Fruit fly (Drosophila melanogaster): ENCODE results near the gene Tg.

Tg gene

dm6 chr2L:8001694-8002627, 9.2 kb upstream of the Tg start:
- TF ChIP-seq CG8478 (optimal IDR thresholded peaks at IDR 0.05) (no peak), CTCF (optimal IDR thresholded peaks at IDR 0.05) (no peak)

dm6 chr2L:8004072-8004471, 7.1 kb upstream of the Tg start, which contains the start of gene Wwox:
Gene Wwox, minus strand, starts transcription at chr2L:8004286.
- TF ChIP-seq CTCF (optimal IDR thresholded peaks at IDR 0.05) (no peak), CG8478 (optimal IDR thresholded peaks at IDR 0.05) (no peak)

dm6 chr2L:8006038-8006437, 5.2 kb upstream of the Tg start:
- TF ChIP-seq CTCF (optimal IDR thresholded peaks at IDR 0.05) (no peak), CG8478 (optimal IDR thresholded peaks at IDR 0.05) (no peak)

DNA sequence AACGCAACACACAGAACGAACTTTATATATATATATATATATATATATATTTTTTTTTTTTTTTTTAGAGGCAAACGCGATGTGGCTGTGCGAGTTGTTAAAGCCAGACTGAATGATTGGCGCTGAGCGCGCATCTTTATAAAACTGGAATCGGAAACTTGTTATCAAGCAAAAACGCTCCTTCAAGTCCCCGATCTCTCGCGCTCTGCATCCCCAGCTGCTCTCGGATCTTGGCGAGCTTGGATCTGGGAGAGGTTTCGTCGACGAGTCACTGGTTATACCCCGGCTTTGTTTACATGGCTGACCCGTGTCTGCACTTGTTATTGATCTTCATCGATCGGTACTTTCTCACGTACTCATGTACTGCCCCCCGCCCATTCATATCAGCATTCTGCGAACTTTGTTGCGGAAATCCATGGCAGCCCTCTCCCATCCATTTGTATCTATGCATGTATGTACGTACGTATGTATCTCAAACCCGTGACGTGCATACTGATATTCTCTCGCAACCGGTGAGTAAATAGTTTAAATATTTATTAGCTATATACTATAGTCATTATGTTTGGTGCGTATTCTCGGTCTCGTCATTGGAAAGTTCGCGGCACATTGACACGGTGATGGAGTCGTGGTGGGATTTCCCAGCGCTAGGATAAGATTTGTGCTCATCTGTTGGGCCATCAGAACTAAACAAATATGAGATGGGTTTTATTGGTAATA, 3.9 kb upstream of the Tg start, which contains the start of gene Spn28Dc:
Gene Spn28Dc, minus strand, starts transcription at position 51 of the 717 bp plus-strand sequence.
- TF ChIP-seq CG8478 (optimal IDR thresholded peaks at IDR 0.05), result no peak

DNA sequence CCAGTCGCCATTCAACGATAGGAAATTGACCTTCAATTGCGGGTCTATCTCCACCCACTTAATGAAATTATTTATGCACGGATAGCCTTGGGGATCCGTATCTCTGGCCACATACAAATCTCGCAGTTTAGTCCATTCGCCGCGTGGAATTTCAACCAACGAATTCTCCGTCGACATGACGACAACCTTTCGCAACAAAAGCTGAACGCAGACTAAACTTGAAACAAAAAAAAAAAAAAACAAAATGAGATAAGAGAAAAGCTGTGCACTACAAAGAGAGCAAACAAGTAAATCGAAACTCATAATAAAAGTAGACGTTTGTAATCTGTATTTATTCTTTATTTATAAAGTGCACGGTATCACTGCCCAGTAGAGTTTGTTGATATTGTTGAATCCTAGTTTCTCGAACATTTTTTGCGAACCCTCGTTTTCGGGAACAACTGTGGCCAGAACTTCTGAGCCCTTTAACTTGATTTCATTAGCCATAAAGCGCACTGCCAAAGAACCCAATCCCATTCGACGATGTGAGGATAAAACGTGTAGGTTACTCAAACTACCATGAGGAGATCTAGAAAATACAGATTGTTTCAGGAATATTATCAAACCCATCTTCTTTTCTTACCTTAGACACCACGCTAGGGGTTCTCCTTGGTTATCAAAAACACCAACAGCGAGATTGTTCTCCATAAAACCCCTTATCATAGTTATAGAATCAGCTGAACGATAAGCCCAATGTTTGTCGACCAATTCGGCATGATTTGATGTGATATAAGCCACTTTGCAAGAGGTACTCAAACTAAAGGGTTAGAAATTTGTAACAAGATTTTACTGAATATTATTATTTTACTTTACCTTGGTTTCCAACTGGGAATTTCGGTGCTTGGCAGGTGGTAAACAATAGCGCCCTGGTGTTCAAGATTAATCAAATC, 1.7 kb upstream of the Tg start, which contains the start of gene CG12560:
Gene CG12560, minus strand, starts transcription at position 195 of the 929 bp plus-strand sequence.
- TF ChIP-seq CG8478 (optimal IDR thresholded peaks at IDR 0.05) (no peak), CTCF (optimal IDR thresholded peaks at IDR 0.05) (no peak)

DNA sequence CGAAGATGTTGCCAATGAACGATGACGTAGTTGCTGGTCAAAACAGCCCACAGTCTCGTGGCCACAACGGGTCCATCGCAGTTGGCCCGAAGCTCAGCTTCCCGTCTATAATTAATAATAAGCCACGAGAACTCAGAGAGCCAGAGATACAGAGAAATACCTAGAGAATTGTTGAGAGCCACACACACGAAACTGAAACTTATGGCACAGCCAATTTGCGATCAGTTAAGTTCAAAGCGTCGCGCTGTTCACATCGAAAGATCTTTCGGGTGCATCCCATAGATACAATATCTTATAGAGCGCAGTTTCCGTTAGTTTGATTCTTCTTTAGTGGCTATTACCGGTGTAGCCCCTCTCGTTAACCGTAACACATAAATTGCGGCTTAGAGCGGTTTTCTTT, 1.3 kb downstream of the Tg start:
- TF ChIP-seq CG8478 (optimal IDR thresholded peaks at IDR 0.05) (no peak), CTCF (optimal IDR thresholded peaks at IDR 0.05) (no peak)

DNA sequence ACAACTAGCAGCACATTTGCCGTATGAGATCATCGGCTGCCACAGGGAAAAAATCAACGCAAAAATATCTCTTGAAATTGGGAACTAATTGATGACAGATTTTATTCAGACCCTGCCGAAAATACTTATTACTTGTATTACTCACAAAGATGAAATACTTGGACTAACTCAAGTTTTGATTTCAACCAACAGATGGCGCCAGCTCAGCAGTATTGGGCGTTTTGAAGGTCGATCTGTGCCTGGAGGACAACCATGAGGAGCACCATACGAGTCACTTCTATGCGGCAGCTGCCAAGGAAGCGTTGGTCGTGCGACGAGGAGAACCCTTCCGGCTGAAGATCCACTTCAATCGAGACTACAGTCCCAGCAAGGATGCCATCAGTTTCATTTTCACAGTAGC, 13.1 kb downstream of the Tg start:
- no peak for TF ChIP-seq CG8478 (optimal IDR thresholded peaks at IDR 0.05)
- peak; percentile 76 to 80 for TF ChIP-seq CTCF (optimal IDR thresholded peaks at IDR 0.05)

dm6 chr2L:8029160-8029852, 18.1 kb downstream of the Tg start, which contains the start of gene baf:
Gene baf, plus strand, starts transcription at chr2L:8029462.
- TF ChIP-seq CG8478 (optimal IDR thresholded peaks at IDR 0.05) (no peak), CTCF (optimal IDR thresholded peaks at IDR 0.05) (peak; percentile 22 to 40)

- no peak for TF ChIP-seq CTCF (optimal IDR thresholded peaks at IDR 0.05)
- no peak for TF ChIP-seq CG8478 (optimal IDR thresholded peaks at IDR 0.05)
Measured at dm6 chr2L:8030102-8030501, 18.9 kb downstream of the Tg start.

- TF ChIP-seq CG8478 (optimal IDR thresholded peaks at IDR 0.05) (no peak), CTCF (optimal IDR thresholded peaks at IDR 0.05) (peak in 1 of 2 experiments; percentile 32)
Measured at dm6 chr2L:8030693-8031210, 19.5 kb downstream of the Tg start, which contains the start of gene Cka. Gene Cka, plus strand, starts transcription at chr2L:8030721.

DNA sequence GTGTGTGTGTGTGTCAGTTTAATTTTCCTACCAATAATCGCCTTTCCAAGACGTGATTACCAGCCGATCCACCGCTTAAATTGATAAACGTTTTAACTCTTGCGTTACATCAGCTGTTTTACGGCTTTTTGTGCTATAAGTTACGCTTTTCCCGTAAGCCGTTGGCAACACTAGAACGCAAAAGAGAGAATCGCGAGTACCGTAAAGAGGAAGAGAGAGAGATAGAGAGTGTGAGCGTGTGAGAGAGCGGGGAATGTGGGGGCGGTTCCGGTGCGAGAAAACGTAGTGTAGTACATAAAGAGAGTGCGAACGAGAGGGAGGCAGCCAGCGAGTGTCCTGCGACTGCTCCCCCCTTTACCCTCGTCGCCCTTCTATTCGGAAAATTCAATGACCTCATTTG, 20.4 kb downstream of the Tg start:
- TF ChIP-seq CTCF (optimal IDR thresholded peaks at IDR 0.05) (no peak), CG8478 (optimal IDR thresholded peaks at IDR 0.05) (no peak)

DNA sequence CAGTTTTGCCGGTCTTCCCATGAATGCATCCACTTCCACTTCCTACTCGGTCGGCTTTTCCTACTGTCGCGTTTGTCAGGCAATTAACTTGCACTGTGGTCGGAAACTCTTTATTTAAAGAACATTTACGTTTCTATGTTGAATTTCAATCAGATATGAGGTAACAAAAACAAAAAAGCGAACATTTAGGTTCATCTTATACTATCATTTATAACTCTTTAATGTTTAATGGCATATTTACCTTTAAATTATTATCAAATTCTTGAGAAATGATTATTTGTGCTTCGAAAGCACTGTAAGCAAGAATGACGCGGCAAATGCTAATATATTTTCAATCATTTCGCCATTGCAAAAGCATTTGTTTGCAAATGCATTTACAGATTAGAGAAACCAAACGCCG, 22.6 kb downstream of the Tg start:
- TF ChIP-seq CTCF (optimal IDR thresholded peaks at IDR 0.05), result no peak
- no peak for TF ChIP-seq CG8478 (optimal IDR thresholded peaks at IDR 0.05)

- TF ChIP-seq CG8478 (optimal IDR thresholded peaks at IDR 0.05) (no peak), CTCF (optimal IDR thresholded peaks at IDR 0.05) (no peak)
Measured at dm6 chr2L:8034734-8035133, 23.5 kb downstream of the Tg start.

DNA sequence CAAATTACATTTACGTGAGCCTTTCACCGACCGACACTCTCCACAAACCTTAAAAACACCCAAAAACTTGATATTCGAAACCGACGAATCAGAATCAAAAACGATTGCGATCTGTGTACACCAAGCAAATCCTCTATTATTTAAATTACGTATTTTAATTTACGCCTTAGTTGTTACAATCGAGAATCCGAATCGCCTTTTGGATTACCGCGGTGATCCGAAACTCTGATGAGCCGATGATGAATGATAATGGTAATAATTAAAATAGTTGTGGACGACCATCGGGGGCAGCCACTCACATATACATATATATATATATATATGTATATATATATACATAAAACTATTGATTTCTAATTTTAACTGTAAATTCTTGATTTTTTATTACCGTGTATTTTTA, 28.5 kb downstream of the Tg start, which contains the start of gene CG7367:
Gene CG7367, minus strand, starts transcription at position 101 of the 400 bp plus-strand sequence.
- no peak for TF ChIP-seq CG8478 (optimal IDR thresholded peaks at IDR 0.05)
- no peak for TF ChIP-seq CTCF (optimal IDR thresholded peaks at IDR 0.05)

Measured in S2 (cell line).